Fruit fly (Drosophila melanogaster) whole organism, embryonic: ENCODE measurements around the gene CG4101.

Source experiments
- Bdp1 ChIP-seq: fragments of 200-800 bp; sonication (Bioruptor generic); optimal IDR thresholded peaks from 3 replicates; lab custom pipeline; 2016; ENCODE audit warnings: missing biosample characterization, missing genetic modification characterization
- Bgb ChIP-seq: fragments of 200-800 bp; sonication (Bioruptor generic); IDR thresholded peaks from 2 replicates; pipeline ENCODE4 v1.3.6; 2022; ENCODE audit warnings: missing biosample characterization, missing genetic modification characterization; ENCODE audit not compliant: partially characterized antibody
- CG10274 ChIP-seq: fragments of 200-800 bp; sonication (Bioruptor generic); optimal IDR thresholded peaks from 3 replicates; lab custom pipeline; 2017; ENCODE audit warnings: missing biosample characterization, mild to moderate bottlenecking, missing genetic modification characterization
- CG11247 ChIP-seq: fragments of 200-800 bp; sonication (Bioruptor generic); IDR thresholded peaks from 2 replicates; pipeline ENCODE4 v1.3.6; 2022; ENCODE audit warnings: missing biosample characterization, missing genetic modification characterization
- CG11696 ChIP-seq: fragments of 200-800 bp; sonication (Bioruptor generic); IDR thresholded peaks from 2 replicates; pipeline ENCODE4 v1.3.6; 2022; ENCODE audit warnings: missing biosample characterization, missing genetic modification characterization
- CG12744 ChIP-seq: fragments of 200-800 bp; sonication (Bioruptor generic); optimal IDR thresholded peaks from 2 replicates; lab custom pipeline; 2016; ENCODE audit warnings: missing biosample characterization, missing genetic modification characterization
- CG13775 ChIP-seq: fragments of 200-800 bp; sonication (Bioruptor generic); optimal IDR thresholded peaks from 3 replicates; lab custom pipeline; 2017; ENCODE audit warnings: missing biosample characterization, mild to moderate bottlenecking, missing genetic modification characterization
- CG15073 ChIP-seq: fragments of 200-800 bp; sonication (Bioruptor generic); optimal IDR thresholded peaks from 2 replicates; lab custom pipeline; 2016; ENCODE audit warnings: missing biosample characterization, missing genetic modification characterization
- CG16863 ChIP-seq: fragments of 200-800 bp; sonication (Bioruptor generic); optimal IDR thresholded peaks from 3 replicates; lab custom pipeline; 2016; ENCODE audit warnings: missing biosample characterization, missing genetic modification characterization
- CG17612 ChIP-seq: fragments of 200-800 bp; sonication (Bioruptor generic); IDR thresholded peaks from 2 replicates; pipeline ENCODE4 v1.3.6; 2022; ENCODE audit warnings: missing biosample characterization, missing genetic modification characterization
- CG18619 ChIP-seq: fragments of 200-800 bp; sonication (Bioruptor generic); optimal IDR thresholded peaks from 3 replicates; lab custom pipeline; 2017; ENCODE audit warnings: missing biosample characterization, mild to moderate bottlenecking, missing genetic modification characterization
- CG18764 ChIP-seq: fragments of 200-800 bp; sonication (Bioruptor generic); optimal IDR thresholded peaks from 3 replicates; lab custom pipeline; 2016; ENCODE audit warnings: missing biosample characterization, missing genetic modification characterization
- CG2120 ChIP-seq: fragments of 200-800 bp; sonication (Bioruptor generic); optimal IDR thresholded peaks from 3 replicates; lab custom pipeline; 2016; ENCODE audit warnings: missing biosample characterization, missing genetic modification characterization
- CG30431 ChIP-seq: fragments of 200-800 bp; sonication (Bioruptor generic); optimal IDR thresholded peaks from 2 replicates; lab custom pipeline; 2017; ENCODE audit warnings: missing biosample characterization, missing genetic modification characterization
- CG31441 ChIP-seq: fragments of 200-800 bp; sonication (Bioruptor generic); IDR thresholded peaks from 2 replicates; pipeline ENCODE4 v1.3.6; 2022; ENCODE audit warnings: missing biosample characterization, missing genetic modification characterization
- CG3281 ChIP-seq: fragments of 200-800 bp; sonication (Bioruptor generic); optimal IDR thresholded peaks from 3 replicates; lab custom pipeline; 2017; ENCODE audit warnings: missing biosample characterization, mild to moderate bottlenecking, missing genetic modification characterization
- CG3847 ChIP-seq: fragments of 200-800 bp; sonication (Bioruptor generic); IDR thresholded peaks from 2 replicates; pipeline ENCODE4 v1.3.6; 2022; ENCODE audit warnings: missing biosample characterization, missing genetic modification characterization
- CG3995 ChIP-seq: fragments of 200-800 bp; sonication (Bioruptor generic); optimal IDR thresholded peaks from 3 replicates; lab custom pipeline; 2016; ENCODE audit warnings: missing biosample characterization, missing genetic modification characterization
- CG42726 ChIP-seq: fragments of 200-800 bp; sonication (Bioruptor generic); IDR thresholded peaks from 2 replicates; pipeline ENCODE4 v1.3.6; 2022; ENCODE audit warnings: missing biosample characterization, missing genetic modification characterization; ENCODE audit not compliant: partially characterized antibody
- CG4820 ChIP-seq: fragments of 200-800 bp; sonication (Bioruptor generic); optimal IDR thresholded peaks from 3 replicates; lab custom pipeline; 2016; ENCODE audit warnings: missing biosample characterization, missing genetic modification characterization
- CG8290 ChIP-seq, 3 experiments: fragments of 200-800 bp; sonication (Bioruptor generic); optimal IDR thresholded peaks; 2 replicates each; lab custom pipeline; 2016 to 2019; ENCODE audit warnings: missing biosample characterization in 3 of 3, missing genetic modification characterization in 3 of 3, mild to moderate bottlenecking in 2 of 3, moderate library complexity in 1 of 3
- CG9609 ChIP-seq: fragments of 200-800 bp; sonication (Bioruptor generic); optimal IDR thresholded peaks from 3 replicates; lab custom pipeline; 2016; ENCODE audit warnings: missing biosample characterization, missing genetic modification characterization
- CG9932 ChIP-seq: fragments of 200-800 bp; sonication (Bioruptor generic); IDR thresholded peaks from 2 replicates; pipeline ENCODE4 v1.3.6; 2022; ENCODE audit warnings: missing biosample characterization, missing genetic modification characterization
- Dek ChIP-seq: fragments of 200-800 bp; sonication (Bioruptor generic); optimal IDR thresholded peaks from 3 replicates; lab custom pipeline; 2019; ENCODE audit warnings: missing biosample characterization, mild to moderate bottlenecking, missing genetic modification characterization, moderate library complexity
- Gug ChIP-seq: fragments of 200-800 bp; sonication (Bioruptor generic); IDR thresholded peaks from 4 replicates; pipeline ENCODE4 v1.3.6; 2022; ENCODE audit warnings: missing biosample characterization, missing genetic modification characterization
- HHEX ChIP-seq: fragments of 200-800 bp; sonication (Bioruptor generic); optimal IDR thresholded peaks from 3 replicates; lab custom pipeline; 2017; ENCODE audit warnings: missing biosample characterization, mild to moderate bottlenecking, missing genetic modification characterization, missing genetic modification reagents
- HLH4C ChIP-seq: fragments of 200-800 bp; sonication (Bioruptor generic); IDR thresholded peaks from 3 replicates; pipeline ENCODE4 v1.3.6; 2022; ENCODE audit warnings: missing biosample characterization, missing genetic modification characterization; ENCODE audit not compliant: partially characterized antibody
- HLH54F ChIP-seq: fragments of 200-800 bp; sonication (Bioruptor generic); optimal IDR thresholded peaks from 3 replicates; lab custom pipeline; 2016; ENCODE audit warnings: missing biosample characterization, missing genetic modification characterization
- Hr3 ChIP-seq: fragments of 200-800 bp; sonication (Bioruptor generic); optimal IDR thresholded peaks from 3 replicates; lab custom pipeline; 2016; ENCODE audit warnings: missing biosample characterization, missing genetic modification characterization
- MBD-R2 ChIP-seq: fragments of 200-800 bp; sonication (Bioruptor generic); IDR thresholded peaks from 2 replicates; pipeline ENCODE4 v1.3.6; 2022; ENCODE audit warnings: missing biosample characterization, missing genetic modification characterization
- Max ChIP-seq: fragments of 200-800 bp; sonication (Bioruptor generic); optimal IDR thresholded peaks from 2 replicates; lab custom pipeline; 2016; ENCODE audit warnings: missing biosample characterization, mild to moderate bottlenecking, missing genetic modification characterization
- Med ChIP-seq: fragments of 200-800 bp; sonication (Bioruptor generic); peaks from one replicate; lab custom pipeline; 2016; ENCODE audit warnings: missing biosample characterization, missing genetic modification characterization, mild to moderate bottlenecking, inconsistent platforms, moderate library complexity
- Mrtf ChIP-seq: fragments of 200-800 bp; sonication (Bioruptor generic); IDR thresholded peaks from 3 replicates; pipeline ENCODE4 v1.3.6; 2022; ENCODE audit warnings: missing biosample characterization, missing genetic modification characterization
- Myb ChIP-seq: fragments of 200-800 bp; sonication (Bioruptor generic); optimal IDR thresholded peaks from 2 replicates; lab custom pipeline; 2016; ENCODE audit warnings: missing biosample characterization, missing genetic modification characterization
- Ravus ChIP-seq: fragments of 200-800 bp; sonication (Bioruptor generic); IDR thresholded peaks from 2 replicates; pipeline ENCODE4 v1.3.6; 2022; ENCODE audit warnings: missing biosample characterization, missing genetic modification characterization
- Rfx ChIP-seq: fragments of 200-800 bp; sonication (Bioruptor generic); IDR thresholded peaks from 2 replicates; pipeline ENCODE4 v1.3.6; 2022; ENCODE audit warnings: missing biosample characterization, missing genetic modification characterization
- Sin3A ChIP-seq: fragments of >200 bp; optimal IDR thresholded peaks from 2 replicates; lab custom pipeline; 2018
- Xrp1 ChIP-seq: fragments of 200-800 bp; sonication (Bioruptor generic); IDR thresholded peaks from 2 replicates; pipeline ENCODE4 v1.3.6; 2022; ENCODE audit warnings: missing biosample characterization, missing genetic modification characterization
- br ChIP-seq: fragments of >200 bp; optimal IDR thresholded peaks from 2 replicates; lab custom pipeline; 2017
- bsh ChIP-seq, 2 experiments: fragments of 200-800 bp; sonication (Bioruptor generic); optimal IDR thresholded peaks; 2 replicates each; lab custom pipeline; 2017 to 2018; ENCODE audit warnings: mild to moderate bottlenecking in 2 of 2, missing biosample characterization in 2 of 2, missing genetic modification characterization in 2 of 2, moderate library complexity in 1 of 2
- disco-r ChIP-seq: fragments of 200-800 bp; sonication (Bioruptor generic); optimal IDR thresholded peaks from 2 replicates; lab custom pipeline; 2016; ENCODE audit warnings: missing biosample characterization, missing genetic modification characterization
- gce ChIP-seq: fragments of 200-800 bp; sonication (Bioruptor generic); IDR thresholded peaks from 3 replicates; pipeline ENCODE4 v1.3.6; 2022; ENCODE audit warnings: missing biosample characterization, missing genetic modification characterization
- gsb ChIP-seq: fragments of 200-800 bp; sonication (Bioruptor generic); IDR thresholded peaks from 2 replicates; pipeline ENCODE4 v1.3.6; 2022; ENCODE audit warnings: missing biosample characterization, missing genetic modification characterization
- gsb-n ChIP-seq: fragments of 200-800 bp; sonication (Bioruptor generic); optimal IDR thresholded peaks from 3 replicates; lab custom pipeline; 2018; ENCODE audit warnings: missing biosample characterization, mild to moderate bottlenecking, missing genetic modification characterization
- hkb ChIP-seq, 2 experiments: fragments of 200-800 bp in 1 of 2; fragments of >200 bp in 1 of 2; sonication (Bioruptor generic) in 1 of 2; IDR thresholded peaks in 1 of 2; optimal IDR thresholded peaks in 1 of 2; 2 replicates each; pipeline versions ENCODE4 v1.3.6 to Lab custom; 2017 to 2022; ENCODE audit warnings: missing biosample characterization in 1 of 2, missing genetic modification characterization in 1 of 2
- lab ChIP-seq: fragments of 200-800 bp; sonication (Bioruptor generic); optimal IDR thresholded peaks from 3 replicates; lab custom pipeline; 2017; ENCODE audit warnings: missing biosample characterization, missing genetic modification characterization, mild to moderate bottlenecking, moderate library complexity, missing genetic modification reagents
- lmd ChIP-seq: fragments of 200-800 bp; sonication (Bioruptor generic); IDR thresholded peaks from 2 replicates; pipeline ENCODE4 v1.3.6; 2022; ENCODE audit warnings: missing biosample characterization, missing genetic modification characterization
- luna ChIP-seq: fragments of 200-800 bp; sonication (Bioruptor generic); optimal IDR thresholded peaks from 2 replicates; lab custom pipeline; 2016; ENCODE audit warnings: missing biosample characterization, missing genetic modification characterization
- pzg ChIP-seq: fragments of 200-800 bp; sonication (Bioruptor generic); optimal IDR thresholded peaks from 3 replicates; lab custom pipeline; 2018; ENCODE audit warnings: missing biosample characterization, mild to moderate bottlenecking, missing genetic modification characterization, moderate library complexity
- ro ChIP-seq: fragments of 200-800 bp; sonication (Bioruptor generic); IDR thresholded peaks from 2 replicates; pipeline ENCODE4 v1.3.6; 2022; ENCODE audit warnings: missing biosample characterization, missing genetic modification characterization
- slbo ChIP-seq: fragments of 200-800 bp; sonication (Bioruptor generic); IDR thresholded peaks from 2 replicates; pipeline ENCODE4 v1.3.6; 2022; ENCODE audit warnings: missing biosample characterization, missing genetic modification characterization
- yki ChIP-seq: fragments of >200 bp; optimal IDR thresholded peaks from 3 replicates; lab custom pipeline; 2018
- z ChIP-seq: fragments of 200-800 bp; sonication (Bioruptor generic); IDR thresholded peaks from 3 replicates; pipeline ENCODE4 v1.3.6; 2022; ENCODE audit warnings: missing biosample characterization, missing genetic modification characterization

The CG4101 gene

dm6 chr3L:16610201-16610600 lies 2.1 kb upstream of the CG4101 start, which contains the start of gene Prosbeta6 (continued):
- TF ChIP-seq CG9609 (GFP tag; lab: Kevin White, UChicago) = no peak
- no peak for TF ChIP-seq CG11696 (GFP tag; lab: Robert Waterston, UW)
- peak; percentile 66 for TF ChIP-seq pzg (GFP tag; lab: Kevin White, UChicago)
- TF ChIP-seq Bgb (GFP tag; lab: Robert Waterston, UW) = peak; percentile 56
- TF ChIP-seq CG12744 (GFP tag; lab: Kevin White, UChicago) = no peak
- no peak for TF ChIP-seq Sin3A (lab: Kevin White, UChicago)
- TF ChIP-seq Mrtf (GFP tag; lab: Robert Waterston, UW) = no peak
- no peak for TF ChIP-seq CG18619 (GFP tag; lab: Kevin White, UChicago)
- no peak for TF ChIP-seq Ravus (GFP tag; lab: Robert Waterston, UW)
- TF ChIP-seq CG4820 = no peak
- TF ChIP-seq ro (GFP tag; lab: Robert Waterston, UW) = no peak
- no peak for TF ChIP-seq z (GFP tag; lab: Robert Waterston, UW)
- TF ChIP-seq CG10274 (GFP tag; lab: Kevin White, UChicago) = no peak
- TF ChIP-seq HHEX (GFP tag; lab: Kevin White, UChicago) = no peak
- TF ChIP-seq CG11247 (GFP tag; lab: Robert Waterston, UW) = no peak
- TF ChIP-seq Dek (tag; lab: Kevin White, UChicago) = no peak
- TF ChIP-seq hkb (optimal IDR thresholded peaks at IDR 0.05; lab: Kevin White, UChicago) = no peak
- TF ChIP-seq hkb (GFP tag; IDR thresholded peaks at IDR 0.05; lab: Robert Waterston, UW) = no peak
- no peak for TF ChIP-seq CG15073 (GFP tag; lab: Kevin White, UChicago)
- TF ChIP-seq CG42726 (GFP tag; lab: Robert Waterston, UW) = no peak
- peak; percentile 26 for TF ChIP-seq CG3995 (GFP tag; lab: Kevin White, UChicago)
- no peak for TF ChIP-seq CG31441
- TF ChIP-seq CG16863 (GFP tag; lab: Kevin White, UChicago) = no peak
- no peak for TF ChIP-seq br (lab: Kevin White, UChicago)
- no peak for TF ChIP-seq lmd (GFP tag; lab: Robert Waterston, UW)
- no peak for TF ChIP-seq Bdp1 (GFP tag; lab: Kevin White, UChicago)
- TF ChIP-seq CG18764 (GFP tag; lab: Kevin White, UChicago) = no peak
- TF ChIP-seq Myb = no peak
- no peak for TF ChIP-seq gsb-n (tag; lab: Kevin White, UChicago)
- TF ChIP-seq disco-r (GFP tag; lab: Kevin White, UChicago) = no peak
- no peak for TF ChIP-seq CG13775 (GFP tag; lab: Kevin White, UChicago)
- TF ChIP-seq CG3847 (GFP tag; lab: Robert Waterston, UW) = no peak
- no peak for TF ChIP-seq luna
- no peak for TF ChIP-seq gsb (GFP tag; lab: Robert Waterston, UW)
- TF ChIP-seq lab = no peak
- no peak for TF ChIP-seq Gug
- no peak for TF ChIP-seq yki (lab: Kevin White, UChicago)
- TF ChIP-seq Xrp1 (GFP tag; lab: Robert Waterston, UW) = no peak
- TF ChIP-seq HLH54F (GFP tag; lab: Kevin White, UChicago) = no peak
- no peak for TF ChIP-seq CG30431 (GFP tag; lab: Kevin White, UChicago)

- no peak for TF ChIP-seq CG8290 (GFP tag; optimal IDR thresholded peaks at IDR 0.05; lab: Kevin White, UChicago)
- TF ChIP-seq CG8290 (tag; optimal IDR thresholded peaks at IDR 0.05; lab: Kevin White, UChicago) = peak in 1 of 2 experiments; percentile 59
- TF ChIP-seq CG17612 (GFP tag; lab: Robert Waterston, UW) = no peak
- TF ChIP-seq CG9932 = peak; percentile 57; the same call in 1 of the 2 replicates
- no peak for TF ChIP-seq gce (GFP tag; lab: Robert Waterston, UW)
- no peak for TF ChIP-seq bsh (GFP tag; optimal IDR thresholded peaks at IDR 0.05; lab: Kevin White, UChicago)
- peak; percentile 25; the same call in 1 of the 2 replicates for TF ChIP-seq MBD-R2 (GFP tag; lab: Robert Waterston, UW)
- TF ChIP-seq CG2120 (GFP tag; lab: Kevin White, UChicago) = peak; percentile 41
- TF ChIP-seq HLH4C = 0 out of 3 replicates have a peak, but pooled peaks have one; percentile 21
- TF ChIP-seq CG3995 (GFP tag; lab: Kevin White, UChicago) = peak; percentile 72
- TF ChIP-seq CG18619 (GFP tag; lab: Kevin White, UChicago) = peak; percentile 1
- TF ChIP-seq Med (GFP tag; lab: Kevin White, UChicago) = peak; percentile 83
- TF ChIP-seq slbo (GFP tag; lab: Robert Waterston, UW) = peak; percentile 49
- TF ChIP-seq Max (GFP tag; lab: Kevin White, UChicago) = no peak
- peak; percentile 47; the same call in 1 of the 2 replicates for TF ChIP-seq Rfx (GFP tag; lab: Robert Waterston, UW)
- no peak for TF ChIP-seq Hr3
- TF ChIP-seq CG3281 = peak; percentile 42
These were observed 686 bp downstream of the CG4101 start for dm6 chr3L:16612972-16613371.
